Fruit fly (Drosophila melanogaster): Measurements from ENCODE around the gene CG7326.

The CG7326 gene

dm6 chrX:18843229-18844033, 20.1 kb downstream of the CG7326 start, which contains the start of gene htk (continued):
- no peak; the same call in 2 of the 3 replicates for TF ChIP-seq z (GFP tag; IDR thresholded peaks at IDR 0.05)
- TF ChIP-seq Poxn (GFP tag; IDR thresholded peaks at IDR 0.05) = no peak
- peak; percentile 87 for TF ChIP-seq CG8290 (GFP tag; optimal IDR thresholded peaks at IDR 0.05)
- peak; percentile 52 to 88 for TF ChIP-seq CG8290 (tag; optimal IDR thresholded peaks at IDR 0.05)
- no peak for TF ChIP-seq zf30C (GFP tag; optimal IDR thresholded peaks at IDR 0.05)
- TF ChIP-seq ind (GFP tag; optimal IDR thresholded peaks at IDR 0.05) = peak; percentile 61
- TF ChIP-seq Pdp1 (GFP tag; optimal IDR thresholded peaks at IDR 0.05) = peak; percentile 71 to 100
- TF ChIP-seq chm (GFP tag; IDR thresholded peaks at IDR 0.05) = peak; percentile 81
- TF ChIP-seq CG3407 (GFP tag; optimal IDR thresholded peaks at IDR 0.05) = peak; percentile 27
- no peak for TF ChIP-seq CG17802 (tag; optimal IDR thresholded peaks at IDR 0.05)
- TF ChIP-seq Antp (GFP tag; optimal IDR thresholded peaks at IDR 0.05) = peak; percentile 83
- no peak for TF ChIP-seq Stat92E (GFP tag; optimal IDR thresholded peaks at IDR 0.05)
- TF ChIP-seq CG3281 (GFP tag; optimal IDR thresholded peaks at IDR 0.05) = peak; percentile 0
- peak; percentile 36 for TF ChIP-seq repo (GFP tag; optimal IDR thresholded peaks at IDR 0.05)
- peak; percentile 49 for TF ChIP-seq lab (GFP tag; optimal IDR thresholded peaks at IDR 0.05)
- TF ChIP-seq CG14965 (GFP tag; optimal IDR thresholded peaks at IDR 0.05; ENCODE audit: borderline replicate concordance) = peak; percentile 11
- no peak for TF ChIP-seq CG6254 (GFP tag; optimal IDR thresholded peaks at IDR 0.05)
- TF ChIP-seq ap (GFP tag; IDR thresholded peaks at IDR 0.05) = 0 out of 2 replicates have a peak, but pooled peaks have one; percentile 7
- TF ChIP-seq CG12071 (GFP tag; optimal IDR thresholded peaks at IDR 0.05) = peak; percentile 29
- TF ChIP-seq tgo (GFP tag; IDR thresholded peaks at IDR 0.05) = 0 out of 3 replicates have a peak, but pooled peaks have one; percentile 26
- no peak for TF ChIP-seq CG15479 (GFP tag; optimal IDR thresholded peaks at IDR 0.05)
- no peak for TF ChIP-seq CG32767 (GFP tag; IDR thresholded peaks at IDR 0.05)
- peak; percentile 96 for TF ChIP-seq Bgb (GFP tag; IDR thresholded peaks at IDR 0.05; ENCODE audit: partially characterized antibody)
- peak; percentile 78 for TF ChIP-seq CG9876 (GFP tag; optimal IDR thresholded peaks at IDR 0.05)
- peak; percentile 57 for TF ChIP-seq Kr (GFP tag; optimal IDR thresholded peaks at IDR 0.05)
- peak; percentile 88 for TF ChIP-seq CG10979 (tag; optimal IDR thresholded peaks at IDR 0.05)
- peak; percentile 59 for TF ChIP-seq CG12155 (GFP tag; optimal IDR thresholded peaks at IDR 0.05)
- TF ChIP-seq CG7987 (GFP tag; optimal IDR thresholded peaks at IDR 0.05) = peak; percentile 72
- TF ChIP-seq Camta (GFP tag; optimal IDR thresholded peaks at IDR 0.05) = peak; percentile 72
- TF ChIP-seq CG13624 (GFP tag; optimal IDR thresholded peaks at IDR 0.05) = peak; percentile 79
- TF ChIP-seq CG5245 (GFP tag; optimal IDR thresholded peaks at IDR 0.05) = peak; percentile 83
- peak; percentile 72 for TF ChIP-seq B-H2 (GFP tag; optimal IDR thresholded peaks at IDR 0.05)
- TF ChIP-seq CG10959 (GFP tag; IDR thresholded peaks at IDR 0.05) = peak; percentile 60; the same call in 1 of the 2 replicates
- TF ChIP-seq Eip74EF (GFP tag; optimal IDR thresholded peaks at IDR 0.05) = no peak
- TF ChIP-seq ftz-f1 (GFP tag; optimal IDR thresholded peaks at IDR 0.05) = no peak
- TF ChIP-seq zen2 (GFP tag; IDR thresholded peaks at IDR 0.05; ENCODE audit: partially characterized antibody) = peak; percentile 80
- TF ChIP-seq wor (GFP tag; IDR thresholded peaks at IDR 0.05) = no peak
- TF ChIP-seq stc (GFP tag; IDR thresholded peaks at IDR 0.05) = no peak; the same call in 1 of the 2 replicates
- peak; percentile 69 for TF ChIP-seq CG12769 (tag; optimal IDR thresholded peaks at IDR 0.05)
- TF ChIP-seq salm (tag; optimal IDR thresholded peaks at IDR 0.05) = no peak
- TF ChIP-seq dm (GFP tag; optimal IDR thresholded peaks at IDR 0.05) = peak; percentile 52
- peak; percentile 41; the same call in 1 of the 2 replicates for TF ChIP-seq Adf1 (GFP tag; IDR thresholded peaks at IDR 0.05)
- TF ChIP-seq pita (GFP tag; optimal IDR thresholded peaks at IDR 0.05) = peak; percentile 51
- peak; percentile 76 for TF ChIP-seq dysf (GFP tag; IDR thresholded peaks at IDR 0.05)
- TF ChIP-seq hth (optimal IDR thresholded peaks at IDR 0.05) = no peak
- peak; percentile 55 for TF ChIP-seq phol (tag; optimal IDR thresholded peaks at IDR 0.05)
- TF ChIP-seq slp2 (GFP tag; optimal IDR thresholded peaks at IDR 0.05) = peak; percentile 65
- peak; percentile 92 for TF ChIP-seq MESR4 (GFP tag; optimal IDR thresholded peaks at IDR 0.05)
- peak; percentile 78 for TF ChIP-seq pum (GFP tag; optimal IDR thresholded peaks at IDR 0.05)
